Worm (Caenorhabditis elegans): ENCODE results near the gene aff-1.

- TF ChIP-seq ama-1 (optimal IDR thresholded peaks at IDR 0.05), result no peak
- no peak for TF ChIP-seq ama-1 (GFP tag; optimal IDR thresholded peaks at IDR 0.05)
- TF ChIP-seq F49E8.2 (tag; optimal IDR thresholded peaks at IDR 0.05; ENCODE audit: insufficient read depth), result no peak
- TF ChIP-seq F52B5.7 (tag; optimal IDR thresholded peaks at IDR 0.05), result no peak
- TF ChIP-seq ets-4 (GFP tag; optimal IDR thresholded peaks at IDR 0.05), result no peak
- TF ChIP-seq die-1 (tag; optimal IDR thresholded peaks at IDR 0.05), result no peak
- no peak for TF ChIP-seq snpc-1.1 (tag; optimal IDR thresholded peaks at IDR 0.05; ENCODE audit: insufficient read depth)
- TF ChIP-seq hrde-1 (tag; optimal IDR thresholded peaks at IDR 0.05; ENCODE audit: borderline replicate concordance), result no peak
- no peak for TF ChIP-seq snpc-4 (GFP tag; optimal IDR thresholded peaks at IDR 0.05)
- TF ChIP-seq snpc-4 (tag; optimal IDR thresholded peaks at IDR 0.05), result no peak
- TF ChIP-seq zfh-2 (GFP tag; conservative IDR thresholded peaks at IDR 0.05), result no peak
- no peak for TF ChIP-seq fkh-3 (tag; optimal IDR thresholded peaks at IDR 0.05)
- no peak for TF ChIP-seq ekl-4 (GFP tag; IDR thresholded peaks at IDR 0.05)
- TF ChIP-seq efl-1 (GFP tag; optimal IDR thresholded peaks at IDR 0.05), result no peak
These were observed 23.9 kb upstream of the aff-1 start, which contains the start of gene pmp-2 for ce11 chrII:6887319-6888005.
